Worm (Caenorhabditis elegans) whole organism, L4/young adult: ENCODE data around the gene M02G9.4.

ENCODE experiments used
- dao-5 ChIP-seq: sonication (generic microtip); optimal IDR thresholded peaks from 2 replicates; lab custom pipeline; 2016; ENCODE audit warnings: missing genotype, missing genetic modification characterization, moderate library complexity, missing compliant biosample characterization
- him-1 ChIP-seq: sonication (generic microtip); optimal IDR thresholded peaks from 2 replicates; lab custom pipeline; 2016; ENCODE audit warnings: missing genotype, missing genetic modification reagents, missing genetic modification characterization, missing compliant biosample characterization

- TF ChIP-seq dao-5 (tag; lab: Kevin White, UChicago) (no peak), him-1 (no peak)
Observed at ce11 chrII:10283145-10283544, 34.0 kb upstream of the M02G9.4 start.
